Fruit fly (Drosophila melanogaster) whole organism: ENCODE results near the gene DIP2.

Experiments
- Dll ChIP-seq: fragments of >200 bp; optimal IDR thresholded peaks from 2 replicates; lab custom pipeline; 2017
- usp ChIP-seq: fragments of >200 bp; optimal IDR thresholded peaks from 2 replicates; lab custom pipeline; 2017; ENCODE audit warnings: missing biosample characterization, missing genetic modification characterization, mixed read lengths

DNA sequence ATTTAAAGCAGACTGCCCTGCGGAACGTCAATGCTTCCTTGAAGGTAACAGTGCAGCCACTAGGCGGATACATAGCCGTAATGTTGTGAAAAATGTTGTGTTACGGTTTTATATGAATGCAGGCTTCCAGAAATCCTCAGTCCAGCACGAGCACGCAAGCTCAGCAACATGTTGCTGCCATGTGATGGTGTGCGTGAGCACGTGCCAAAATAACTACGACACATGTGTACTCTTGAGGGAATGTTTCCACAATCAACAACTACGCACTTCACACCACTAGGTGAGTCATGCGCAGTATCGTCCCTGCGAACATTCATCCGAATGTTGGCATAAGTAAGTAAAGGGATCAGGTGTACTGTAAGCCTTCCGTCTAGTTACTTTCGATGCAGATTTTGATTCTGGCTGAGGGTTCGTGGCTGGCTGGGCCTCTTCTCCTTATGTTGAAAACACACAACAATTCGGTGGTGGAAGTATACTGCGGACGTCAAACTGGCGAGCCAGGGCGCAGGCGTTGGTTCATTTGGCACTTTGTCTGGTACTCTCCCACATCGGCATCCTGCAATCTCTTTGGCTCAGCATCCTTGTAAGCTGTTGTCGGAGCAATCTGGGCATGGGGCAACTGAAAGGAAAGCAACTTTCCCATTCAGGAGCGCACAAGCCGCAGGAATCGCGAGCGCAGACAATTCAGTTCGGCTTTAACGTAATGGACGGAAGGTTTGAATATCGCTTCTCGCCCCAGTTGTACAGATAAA is 19.2 kb upstream of the DIP2 start, which contains the start of gene RhoGEF3:
- no peak for TF ChIP-seq usp
- TF ChIP-seq Dll (lab: Kevin White, UChicago), result no peak
